Fruit fly (Drosophila melanogaster) whole organism, prepupa: Measurements from ENCODE around the gene Ucp4A.

ENCODE experiments used
- Blimp-1 ChIP-seq: fragments of 200-800 bp; sonication (Bioruptor generic); optimal IDR thresholded peaks from 3 replicates; lab custom pipeline; 2017; ENCODE audit warnings: missing biosample characterization, missing genetic modification characterization, mild to moderate bottlenecking, moderate library complexity, missing genetic modification reagents
- CG10631 ChIP-seq: fragments of 200-800 bp; sonication (Bioruptor generic); optimal IDR thresholded peaks from 2 replicates; lab custom pipeline; 2016; ENCODE audit warnings: missing biosample characterization, missing genetic modification characterization
- CG11294 ChIP-seq: fragments of 200-800 bp; sonication (Bioruptor generic); IDR thresholded peaks from 2 replicates; pipeline ENCODE4 v1.3.6; 2022; ENCODE audit warnings: missing biosample characterization, missing genetic modification characterization
- CG11762 ChIP-seq: fragments of 200-800 bp; sonication (Bioruptor generic); optimal IDR thresholded peaks from 3 replicates; lab custom pipeline; 2016; ENCODE audit warnings: missing biosample characterization, missing genetic modification characterization; ENCODE audit not compliant: insufficient read depth
- CG11902 ChIP-seq: fragments of 200-800 bp; sonication (Bioruptor generic); optimal IDR thresholded peaks from 3 replicates; lab custom pipeline; 2016; ENCODE audit warnings: missing biosample characterization, missing genetic modification characterization
- CG15336 ChIP-seq: fragments of 200-800 bp; sonication (Bioruptor generic); IDR thresholded peaks from 2 replicates; pipeline ENCODE4 v1.3.6; 2022; ENCODE audit warnings: missing biosample characterization, missing genetic modification characterization
- CG3032 ChIP-seq: fragments of 200-800 bp; optimal IDR thresholded peaks from 2 replicates; lab custom pipeline; 2019; ENCODE audit warnings: missing biosample characterization, mild to moderate bottlenecking, missing genetic modification characterization, moderate library complexity
- CG31627 ChIP-seq: fragments of 200-800 bp; sonication (Bioruptor generic); optimal IDR thresholded peaks from 3 replicates; lab custom pipeline; 2016; ENCODE audit warnings: missing biosample characterization, missing genetic modification characterization
- CG32006 ChIP-seq: fragments of 200-800 bp; sonication (Bioruptor generic); optimal IDR thresholded peaks from 3 replicates; lab custom pipeline; 2017; ENCODE audit warnings: missing biosample characterization, mild to moderate bottlenecking, missing genetic modification characterization
- CG34406 ChIP-seq: fragments of 200-800 bp; sonication (Bioruptor generic); optimal IDR thresholded peaks from 3 replicates; lab custom pipeline; 2016; ENCODE audit warnings: missing biosample characterization, missing genetic modification characterization
- CG3919 ChIP-seq: fragments of 200-800 bp; sonication (Bioruptor generic); optimal IDR thresholded peaks from 3 replicates; lab custom pipeline; 2016; ENCODE audit warnings: missing biosample characterization, missing genetic modification characterization
- CG6163 ChIP-seq: fragments of 200-800 bp; sonication (Bioruptor generic); IDR thresholded peaks from 3 replicates; pipeline ENCODE4 v1.3.6; 2022; ENCODE audit warnings: missing biosample characterization, missing genetic modification characterization
- CG6276 ChIP-seq: fragments of 200-800 bp; sonication (Bioruptor generic); optimal IDR thresholded peaks from 2 replicates; lab custom pipeline; 2017; ENCODE audit warnings: missing biosample characterization, mild to moderate bottlenecking, missing genetic modification characterization
- CG6792 ChIP-seq: fragments of 200-800 bp; sonication (Bioruptor generic); optimal IDR thresholded peaks from 3 replicates; lab custom pipeline; 2016; ENCODE audit warnings: missing biosample characterization, missing genetic modification characterization
- CG6808 ChIP-seq: fragments of 200-800 bp; sonication (Bioruptor generic); optimal IDR thresholded peaks from 3 replicates; lab custom pipeline; 2017; ENCODE audit warnings: missing biosample characterization, missing genetic modification characterization, mild to moderate bottlenecking, moderate library complexity, missing genetic modification reagents
- CG6854 ChIP-seq: fragments of 200-800 bp; sonication (Bioruptor generic); optimal IDR thresholded peaks from 2 replicates; lab custom pipeline; 2017; ENCODE audit warnings: missing biosample characterization, mild to moderate bottlenecking, missing genetic modification characterization
- CG7368 ChIP-seq: fragments of 200-800 bp; sonication (Bioruptor generic); optimal IDR thresholded peaks from 3 replicates; lab custom pipeline; 2016; ENCODE audit warnings: missing biosample characterization, missing genetic modification characterization
- CG8119 ChIP-seq: fragments of 200-800 bp; sonication (Bioruptor generic); IDR thresholded peaks from 3 replicates; pipeline ENCODE4 v1.3.6; 2022; ENCODE audit warnings: missing biosample characterization, missing genetic modification characterization
- CG8319 ChIP-seq: fragments of 200-800 bp; sonication (Bioruptor generic); optimal IDR thresholded peaks from 3 replicates; lab custom pipeline; 2016; ENCODE audit warnings: missing biosample characterization, missing genetic modification characterization
- CG8632 ChIP-seq: fragments of 200-800 bp; sonication (Bioruptor generic); optimal IDR thresholded peaks from 3 replicates; lab custom pipeline; 2016; ENCODE audit warnings: missing biosample characterization, missing genetic modification characterization
- CG9139 ChIP-seq: fragments of 200-800 bp; sonication (Bioruptor generic); optimal IDR thresholded peaks from 3 replicates; lab custom pipeline; 2017; ENCODE audit warnings: missing biosample characterization, mild to moderate bottlenecking, missing genetic modification characterization
- Eip75B ChIP-seq: fragments of 200-800 bp; sonication (Bioruptor generic); optimal IDR thresholded peaks from 3 replicates; lab custom pipeline; 2016; ENCODE audit warnings: missing biosample characterization, missing genetic modification characterization
- Eip78C ChIP-seq: fragments of 200-800 bp; sonication (Bioruptor generic); peaks from one replicate; lab custom pipeline; 2016; ENCODE audit warnings: missing biosample characterization, missing genetic modification characterization
- Eip93F ChIP-seq: fragments of 200-800 bp; sonication (Bioruptor generic); optimal IDR thresholded peaks from 2 replicates; lab custom pipeline; 2016; ENCODE audit warnings: missing biosample characterization, mild to moderate bottlenecking, missing genetic modification characterization
- Ets21C ChIP-seq: fragments of 200-800 bp; sonication (Bioruptor generic); optimal IDR thresholded peaks from 3 replicates; lab custom pipeline; 2016; ENCODE audit warnings: missing biosample characterization, missing genetic modification characterization
- Ets96B ChIP-seq: fragments of 200-800 bp; optimal IDR thresholded peaks from 2 replicates; lab custom pipeline; 2019; ENCODE audit warnings: missing biosample characterization, mild to moderate bottlenecking, missing genetic modification characterization, moderate library complexity
- Gug ChIP-seq: fragments of 200-800 bp; sonication (Bioruptor generic); IDR thresholded peaks from 2 replicates; pipeline ENCODE4 v1.3.6; 2022; ENCODE audit warnings: missing biosample characterization, missing genetic modification characterization
- Hr38 ChIP-seq: sonication (Bioruptor generic); optimal IDR thresholded peaks from 2 replicates; lab custom pipeline; 2016; ENCODE audit warnings: missing biosample characterization, missing genetic modification characterization
- Hr4 ChIP-seq: fragments of 200-800 bp; sonication (Bioruptor generic); optimal IDR thresholded peaks from 3 replicates; lab custom pipeline; 2016; ENCODE audit warnings: missing biosample characterization, missing genetic modification characterization
- Lpt ChIP-seq: fragments of 200-800 bp; sonication (Bioruptor generic); optimal IDR thresholded peaks from 3 replicates; lab custom pipeline; 2016; ENCODE audit warnings: missing biosample characterization, missing genetic modification characterization
- Met ChIP-seq: fragments of 200-800 bp; sonication (Bioruptor generic); optimal IDR thresholded peaks from 3 replicates; lab custom pipeline; 2016; ENCODE audit warnings: missing biosample characterization, missing genetic modification characterization
- OdsH ChIP-seq: fragments of 200-800 bp; sonication (Bioruptor generic); optimal IDR thresholded peaks from 3 replicates; lab custom pipeline; 2016; ENCODE audit warnings: missing biosample characterization, missing genetic modification characterization
- Smox ChIP-seq: fragments of 200-800 bp; sonication (Bioruptor generic); optimal IDR thresholded peaks from 3 replicates; lab custom pipeline; 2016; ENCODE audit warnings: missing biosample characterization, missing genetic modification characterization
- Sox102F ChIP-seq: fragments of 200-800 bp; sonication (Bioruptor generic); optimal IDR thresholded peaks from 2 replicates; lab custom pipeline; 2016; ENCODE audit warnings: missing biosample characterization, mild to moderate bottlenecking, missing genetic modification characterization
- Sox14 ChIP-seq: fragments of 200-800 bp; sonication (Bioruptor generic); optimal IDR thresholded peaks from 3 replicates; lab custom pipeline; 2016; ENCODE audit warnings: missing biosample characterization, missing genetic modification characterization
- Sox15 ChIP-seq: fragments of 200-800 bp; sonication (Bioruptor generic); optimal IDR thresholded peaks from 3 replicates; lab custom pipeline; 2016; ENCODE audit warnings: missing biosample characterization, missing genetic modification characterization
- achi ChIP-seq: fragments of 200-800 bp; sonication (Bioruptor generic); optimal IDR thresholded peaks from 3 replicates; lab custom pipeline; 2016; ENCODE audit warnings: missing biosample characterization, missing genetic modification characterization
- acj6 ChIP-seq: fragments of 200-800 bp; sonication (Bioruptor generic); optimal IDR thresholded peaks from 3 replicates; lab custom pipeline; 2016; ENCODE audit warnings: missing biosample characterization, missing genetic modification characterization
- cyc ChIP-seq: fragments of 200-800 bp; sonication (Bioruptor generic); optimal IDR thresholded peaks from 3 replicates; lab custom pipeline; 2016; ENCODE audit warnings: missing biosample characterization, missing genetic modification characterization
- dac ChIP-seq: fragments of 200-800 bp; sonication (Bioruptor generic); optimal IDR thresholded peaks from 2 replicates; lab custom pipeline; 2017; ENCODE audit warnings: missing biosample characterization, mild to moderate bottlenecking, missing genetic modification characterization
- dsx ChIP-seq: fragments of 200-800 bp; optimal IDR thresholded peaks from 3 replicates; lab custom pipeline; 2019; ENCODE audit warnings: missing biosample characterization, mild to moderate bottlenecking, missing genetic modification characterization, moderate library complexity; ENCODE audit not compliant: poor library complexity, severe bottlenecking
- eg ChIP-seq: fragments of 200-800 bp; sonication (Bioruptor generic); IDR thresholded peaks from 3 replicates; pipeline ENCODE4 v1.3.6; 2022; ENCODE audit warnings: missing biosample characterization, missing genetic modification characterization
- esn ChIP-seq: fragments of 200-800 bp; sonication (Bioruptor generic); optimal IDR thresholded peaks from 2 replicates; lab custom pipeline; 2016; ENCODE audit warnings: missing biosample characterization, mild to moderate bottlenecking, missing genetic modification characterization, moderate library complexity
- fd85E ChIP-seq: fragments of 200-800 bp; sonication (Bioruptor generic); optimal IDR thresholded peaks from 3 replicates; lab custom pipeline; 2016; ENCODE audit warnings: missing biosample characterization, missing genetic modification characterization
- fkh ChIP-seq: fragments of 200-800 bp; sonication (Bioruptor generic); optimal IDR thresholded peaks from 3 replicates; lab custom pipeline; 2017; ENCODE audit warnings: missing biosample characterization, mild to moderate bottlenecking, missing genetic modification characterization, moderate library complexity
- lz ChIP-seq: fragments of 200-800 bp; sonication (Bioruptor generic); optimal IDR thresholded peaks from 3 replicates; lab custom pipeline; 2016; ENCODE audit warnings: missing biosample characterization, missing genetic modification characterization
- net ChIP-seq: fragments of 200-800 bp; sonication (Bioruptor generic); optimal IDR thresholded peaks from 3 replicates; lab custom pipeline; 2016; ENCODE audit warnings: missing biosample characterization, missing genetic modification characterization
- pdm3 ChIP-seq: fragments of 200-800 bp; sonication (Bioruptor generic); optimal IDR thresholded peaks from 3 replicates; lab custom pipeline; 2016; ENCODE audit warnings: missing biosample characterization, missing genetic modification characterization
- salr ChIP-seq, 2 experiments: fragments of 200-800 bp; sonication (Bioruptor generic); optimal IDR thresholded peaks; 3 replicates each; lab custom pipeline; 2016 to 2018; ENCODE audit warnings: missing biosample characterization in 2 of 2, missing genetic modification characterization in 2 of 2, mild to moderate bottlenecking in 1 of 2
- spab ChIP-seq: fragments of 200-800 bp; sonication (Bioruptor generic); optimal IDR thresholded peaks from 2 replicates; lab custom pipeline; 2017; ENCODE audit warnings: missing biosample characterization, mild to moderate bottlenecking, missing genetic modification characterization, missing genetic modification reagents
- ss ChIP-seq, 2 experiments: fragments of 200-800 bp; sonication (Bioruptor generic); optimal IDR thresholded peaks; 2 replicates in 1 of 2; 3 replicates in 1 of 2; lab custom pipeline; 2017 to 2018; ENCODE audit warnings: mild to moderate bottlenecking in 2 of 2, missing biosample characterization in 2 of 2, missing genetic modification characterization in 2 of 2, moderate library complexity in 1 of 2
- svp ChIP-seq: fragments of 200-800 bp; sonication (Bioruptor generic); peaks from one replicate; lab custom pipeline; 2016; ENCODE audit warnings: missing biosample characterization, missing genetic modification characterization
- topi ChIP-seq: fragments of 200-800 bp; sonication (Bioruptor generic); optimal IDR thresholded peaks from 3 replicates; lab custom pipeline; 2016; ENCODE audit warnings: missing biosample characterization, missing genetic modification characterization

The Ucp4A gene

DNA sequence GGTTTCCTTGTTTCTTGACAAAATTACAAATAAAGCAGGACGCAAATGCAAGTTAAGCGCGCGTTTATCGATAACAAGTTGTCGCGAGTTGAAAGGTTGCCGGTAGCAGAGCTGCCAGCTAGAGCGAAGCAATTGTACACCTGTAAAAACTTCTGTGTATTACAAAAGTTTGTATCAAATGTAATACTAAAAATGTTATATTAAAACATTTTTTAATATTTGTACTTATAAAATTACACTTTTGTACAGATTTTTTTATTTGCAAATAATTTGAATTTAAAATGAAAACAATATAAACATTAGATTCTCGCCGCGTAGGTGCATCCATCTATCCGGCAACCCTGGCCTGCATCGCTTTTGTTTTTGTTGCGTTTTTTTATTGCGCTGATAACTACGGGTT is at the start of gene Ucp4A, which contains the start of gene CG8142:
Ucp4A (plus strand) TSS at position 327 of the 400 bp plus-strand sequence.
CG8142 (minus strand) TSS at position 82 of the 400 bp plus-strand sequence.
- TF ChIP-seq OdsH (GFP tag; lab: Kevin White, UChicago) (peak; percentile 92), Eip78C (GFP tag; lab: Kevin White, UChicago) (peak; percentile 96), CG8319 (GFP tag; lab: Kevin White, UChicago) (peak; percentile 84), CG6792 (GFP tag; lab: Kevin White, UChicago) (peak; percentile 88), lz (GFP tag; lab: Kevin White, UChicago) (peak; percentile 83), CG31627 (GFP tag; lab: Kevin White, UChicago) (peak; percentile 82), Eip93F (GFP tag; lab: Kevin White, UChicago) (peak; percentile 76), acj6 (GFP tag; lab: Kevin White, UChicago) (peak; percentile 91), Sox14 (peak; percentile 81), fd85E (GFP tag; lab: Kevin White, UChicago) (peak; percentile 43), CG6163 (GFP tag; lab: Robert Waterston, UW) (peak; percentile 95), Ets21C (GFP tag; lab: Kevin White, UChicago) (peak; percentile 69), CG11902 (GFP tag; lab: Kevin White, UChicago) (peak; percentile 86), Blimp-1 (GFP tag; lab: Kevin White, UChicago) (peak; percentile 77), Smox (GFP tag; lab: Kevin White, UChicago) (no peak), pdm3 (GFP tag; lab: Kevin White, UChicago) (peak; percentile 86), CG11762 (GFP tag; lab: Kevin White, UChicago) (peak; percentile 85), svp (GFP tag; lab: Kevin White, UChicago) (peak; percentile 96), Gug (peak; percentile 95), esn (peak; percentile 84), CG6854 (GFP tag; lab: Kevin White, UChicago) (peak; percentile 57), dsx (peak; percentile 85), CG34406 (peak; percentile 88), CG15336 (GFP tag; lab: Robert Waterston, UW) (peak; percentile 96), fkh (GFP tag; lab: Kevin White, UChicago) (peak; percentile 61), salr (GFP tag; optimal IDR thresholded peaks at IDR 0.05; lab: Kevin White, UChicago) (peak; percentile 61 to 85), CG9139 (GFP tag; lab: Kevin White, UChicago) (peak; percentile 81), CG11294 (GFP tag; lab: Robert Waterston, UW) (peak; percentile 91), achi (peak; percentile 88), CG3919 (GFP tag; lab: Kevin White, UChicago) (peak; percentile 92), dac (GFP tag; lab: Kevin White, UChicago) (peak; percentile 69), cyc (GFP tag; lab: Kevin White, UChicago) (peak; percentile 89), Eip75B (peak; percentile 72), Sox15 (GFP tag; lab: Kevin White, UChicago) (peak; percentile 89), CG10631 (GFP tag; lab: Kevin White, UChicago) (peak; percentile 95), Met (GFP tag; lab: Kevin White, UChicago) (no peak), CG3032 (tag; lab: Kevin White, UChicago) (peak; percentile 94), CG8632 (peak; percentile 85), ss (GFP tag; optimal IDR thresholded peaks at IDR 0.05; lab: Kevin White, UChicago) (peak; percentile 69 to 84), CG32006 (GFP tag; lab: Kevin White, UChicago) (peak; percentile 91), Ets96B (tag; lab: Kevin White, UChicago) (peak; percentile 95), CG6808 (GFP tag; lab: Kevin White, UChicago) (peak; percentile 88), topi (GFP tag; lab: Kevin White, UChicago) (peak; percentile 85), CG6276 (GFP tag; lab: Kevin White, UChicago) (no peak), net (GFP tag; lab: Kevin White, UChicago) (peak; percentile 78), Hr38 (GFP tag; lab: Kevin White, UChicago) (no peak), CG7368 (GFP tag; lab: Kevin White, UChicago) (peak; percentile 86), CG8119 (GFP tag; lab: Robert Waterston, UW) (peak; percentile 95), Lpt (peak; percentile 85), Sox102F (GFP tag; lab: Kevin White, UChicago) (no peak), eg (GFP tag; lab: Robert Waterston, UW) (peak; percentile 97), Hr4 (no peak), spab (peak; percentile 80)
